Fruit fly (Drosophila melanogaster) whole organism, adult: ENCODE data around the gene Ugt36E1.

Experiments
- CG11617 ChIP-seq: fragments of 200-800 bp; sonication (Bioruptor generic); optimal IDR thresholded peaks from 2 replicates; lab custom pipeline; 2017; ENCODE audit warnings: mild to moderate bottlenecking, missing biosample characterization, missing genetic modification reagents, missing genetic modification characterization
- CG1620 ChIP-seq: fragments of 200-800 bp; sonication (Bioruptor generic); optimal IDR thresholded peaks from 2 replicates; lab custom pipeline; 2016; ENCODE audit warnings: missing biosample characterization, missing genetic modification characterization
- CG5204 ChIP-seq: fragments of 200-800 bp; sonication (Bioruptor generic); optimal IDR thresholded peaks from 2 replicates; lab custom pipeline; 2016; ENCODE audit warnings: missing biosample characterization, missing genetic modification characterization
- CG7045 ChIP-seq: fragments of 200-800 bp; sonication (Bioruptor generic); optimal IDR thresholded peaks from 2 replicates; lab custom pipeline; 2017; ENCODE audit warnings: missing biosample characterization, mild to moderate bottlenecking, missing genetic modification characterization
- CG7101 ChIP-seq: fragments of 200-800 bp; sonication (Bioruptor generic); optimal IDR thresholded peaks from 2 replicates; lab custom pipeline; 2018; ENCODE audit warnings: missing biosample characterization, mild to moderate bottlenecking, missing genetic modification characterization, moderate library complexity
- Clk ChIP-seq: fragments of 200-800 bp; sonication (Bioruptor generic); optimal IDR thresholded peaks from 2 replicates; lab custom pipeline; 2017; ENCODE audit warnings: missing biosample characterization, missing genetic modification characterization
- Crg-1 ChIP-seq: fragments of 200-800 bp; sonication (Bioruptor generic); optimal IDR thresholded peaks from 2 replicates; lab custom pipeline; 2016; ENCODE audit warnings: missing biosample characterization, missing genetic modification characterization
- Hr96 ChIP-seq: fragments of 200-800 bp; sonication (Bioruptor generic); optimal IDR thresholded peaks from 2 replicates; lab custom pipeline; 2016; ENCODE audit warnings: missing biosample characterization, missing genetic modification characterization
- bab1 ChIP-seq: fragments of 200-800 bp; sonication (Bioruptor generic); optimal IDR thresholded peaks from 3 replicates; lab custom pipeline; 2019; ENCODE audit warnings: missing biosample characterization, mild to moderate bottlenecking, missing genetic modification characterization, moderate library complexity
- cic ChIP-seq: fragments of 200-800 bp; sonication (Bioruptor generic); optimal IDR thresholded peaks from 2 replicates; lab custom pipeline; 2017; ENCODE audit warnings: missing biosample characterization, mild to moderate bottlenecking, missing genetic modification characterization, moderate library complexity
- kay ChIP-seq: fragments of 200-800 bp; sonication (Bioruptor generic); peaks from one replicate; lab custom pipeline; 2016; ENCODE audit warnings: missing biosample characterization, missing genetic modification characterization, borderline replicate concordance
- ovo ChIP-seq: fragments of 200-800 bp; sonication (Bioruptor generic); optimal IDR thresholded peaks from 2 replicates; lab custom pipeline; 2016; ENCODE audit warnings: missing biosample characterization, missing genetic modification characterization
- tj ChIP-seq: fragments of 200-800 bp; sonication (Bioruptor generic); optimal IDR thresholded peaks from 3 replicates; lab custom pipeline; 2017; ENCODE audit warnings: missing biosample characterization, mild to moderate bottlenecking, missing genetic modification characterization, moderate library complexity
- toe ChIP-seq: fragments of 200-800 bp; sonication (Bioruptor generic); optimal IDR thresholded peaks from 2 replicates; lab custom pipeline; 2016; ENCODE audit warnings: missing biosample characterization, missing genetic modification characterization

dm6 chr2L:18844479-18844878 lies 17.9 kb downstream of the Ugt36E1 start, which contains the start of gene CG33120:
- TF ChIP-seq kay (GFP tag; lab: Kevin White, UChicago) (no peak), tj (GFP tag; lab: Kevin White, UChicago) (peak; percentile 61), Hr96 (GFP tag; lab: Kevin White, UChicago) (no peak), CG5204 (GFP tag; lab: Kevin White, UChicago) (no peak), cic (no peak), CG7101 (no peak), bab1 (GFP tag; lab: Kevin White, UChicago) (no peak), Crg-1 (GFP tag; lab: Kevin White, UChicago) (no peak), toe (GFP tag; lab: Kevin White, UChicago) (no peak), Clk (no peak), CG7045 (GFP tag; lab: Kevin White, UChicago) (no peak), CG1620 (GFP tag; lab: Kevin White, UChicago) (no peak), ovo (GFP tag; lab: Kevin White, UChicago) (no peak), CG11617 (GFP tag; lab: Kevin White, UChicago) (no peak)
